Fruit fly (Drosophila melanogaster) whole organism: ENCODE results near the gene CG33116.

Source experiments
- CG8478 ChIP-seq: fragments of >200 bp; optimal IDR thresholded peaks from 2 replicates; lab custom pipeline; 2018; ENCODE audit warnings: inconsistent platforms
- Dll ChIP-seq: fragments of >200 bp; optimal IDR thresholded peaks from 2 replicates; lab custom pipeline; 2017
- EcR ChIP-seq, 2 experiments: fragments of >200 bp; optimal IDR thresholded peaks; 2 replicates each; lab custom pipeline; 2017; ENCODE audit warnings: missing biosample characterization in 2 of 2, missing genetic modification characterization in 2 of 2, missing genetic modification reagents in 2 of 2
- psq ChIP-seq: fragments of >200 bp; optimal IDR thresholded peaks from 2 replicates; lab custom pipeline; 2017
- usp ChIP-seq: fragments of >200 bp; optimal IDR thresholded peaks from 2 replicates; lab custom pipeline; 2017; ENCODE audit warnings: missing biosample characterization, missing genetic modification characterization, mixed read lengths

dm6 chr2L:19571574-19572495, 38.6 kb downstream of the CG33116 start:
- TF ChIP-seq usp (GFP tag; lab: Kevin White, UChicago): no peak
- TF ChIP-seq psq (lab: Kevin White, UChicago): no peak
- TF ChIP-seq Dll (lab: Kevin White, UChicago): no peak
- TF ChIP-seq CG8478 (lab: Kevin White, UChicago): peak; percentile 64
- peak; percentile 39 to 84 for TF ChIP-seq EcR (GFP tag; optimal IDR thresholded peaks at IDR 0.05; lab: Kevin White, UChicago)
